Worm (Caenorhabditis elegans): Measurements from ENCODE around the gene pms-2.
A peak's percentile ranks its signal among the peaks of the same experiment; 100 is the strongest.

pms-2 gene

DNA sequence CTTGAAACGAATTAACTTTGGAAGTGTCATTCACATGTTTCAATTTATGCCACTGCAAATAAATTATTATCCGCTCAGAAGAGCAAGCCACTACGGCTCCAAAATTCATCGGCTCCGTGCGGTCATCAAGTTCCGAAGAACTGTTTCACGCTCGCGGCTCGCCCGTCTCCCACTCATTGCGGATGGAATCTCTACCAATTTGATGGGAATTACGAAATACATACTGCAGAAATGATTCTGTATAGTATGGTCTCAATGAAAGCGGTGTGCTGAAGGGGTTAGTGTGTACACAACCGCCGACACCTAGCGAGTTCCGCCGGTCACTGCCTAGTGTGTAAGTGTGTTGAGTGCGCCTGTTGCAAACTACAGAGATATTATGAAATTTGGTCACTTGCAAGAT lies 14.7 kb upstream of the pms-2 start (continued):
- TF ChIP-seq nhr-120 (GFP tag; IDR thresholded peaks at IDR 0.05) = 0 out of 2 replicates have a peak, but pooled peaks have one; percentile 62
- no peak for TF ChIP-seq ceh-91 (GFP tag; IDR thresholded peaks at IDR 0.05)
- TF ChIP-seq ztf-18 (tag; optimal IDR thresholded peaks at IDR 0.05) = peak; percentile 17
- peak; percentile 43; the same call in 1 of the 2 replicates for TF ChIP-seq hmg-20 (GFP tag; IDR thresholded peaks at IDR 0.05)
- no peak for TF ChIP-seq bed-1 (GFP tag; IDR thresholded peaks at IDR 0.05)
- TF ChIP-seq Y53F4B.3 (GFP tag; IDR thresholded peaks at IDR 0.05) = no peak
- TF ChIP-seq aptf-3 (GFP tag; IDR thresholded peaks at IDR 0.05) = no peak
- TF ChIP-seq ztf-3 (GFP tag; optimal IDR thresholded peaks at IDR 0.05) = no peak
- no peak for TF ChIP-seq rpc-1 (optimal IDR thresholded peaks at IDR 0.05)
- peak; percentile 11 for TF ChIP-seq rpc-1 (tag; optimal IDR thresholded peaks at IDR 0.05)
- TF ChIP-seq let-607 (tag; optimal IDR thresholded peaks at IDR 0.05) = no peak
- TF ChIP-seq nfya-2 (GFP tag; IDR thresholded peaks at IDR 0.05) = no peak
- TF ChIP-seq ceh-40 (GFP tag; IDR thresholded peaks at IDR 0.05) = no peak
- TF ChIP-seq D2030.7 (GFP tag; IDR thresholded peaks at IDR 0.05) = peak; percentile 77
- TF ChIP-seq attf-6 (GFP tag; IDR thresholded peaks at IDR 0.05) = peak; percentile 84
- TF ChIP-seq mel-28 (tag; optimal IDR thresholded peaks at IDR 0.05; ENCODE audit: borderline replicate concordance) = no peak
- no peak for TF ChIP-seq F57C9.4 (tag; optimal IDR thresholded peaks at IDR 0.05)
- TF ChIP-seq lin-26 (GFP tag; IDR thresholded peaks at IDR 0.05) = peak; percentile 99
- TF ChIP-seq lag-1 (GFP tag; IDR thresholded peaks at IDR 0.05) = no peak

DNA sequence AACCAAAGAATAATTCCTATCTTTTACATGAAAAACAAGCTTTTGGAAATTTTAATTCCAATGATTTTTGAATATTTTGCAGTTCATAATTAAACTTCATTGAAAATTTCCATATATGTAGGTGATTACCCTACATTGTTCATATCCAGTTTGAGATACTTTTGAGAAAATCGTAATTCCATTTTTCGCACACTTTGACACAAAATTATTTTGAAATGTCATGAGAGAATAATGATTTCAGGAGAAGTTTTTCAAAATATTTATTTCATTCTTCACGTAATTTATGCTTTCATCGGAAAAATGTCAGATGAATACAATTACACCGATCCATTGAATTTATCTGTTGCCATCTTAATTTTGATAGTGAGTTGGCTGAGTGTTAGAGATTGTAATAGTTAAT lies 12.8 kb upstream of the pms-2 start, which contains the start of gene srx-88:
TSS of gene srx-88 (plus strand) at position 301 of the 400 bp plus-strand sequence.
- TF ChIP-seq aptf-2 (GFP tag; conservative IDR thresholded peaks at IDR 0.05) = no peak
- no peak for TF ChIP-seq ztf-25 (GFP tag; IDR thresholded peaks at IDR 0.05)
- no peak for TF ChIP-seq bed-2 (GFP tag; IDR thresholded peaks at IDR 0.05)
- TF ChIP-seq ekl-4 (GFP tag; IDR thresholded peaks at IDR 0.05) = no peak
- TF ChIP-seq D2030.7 (GFP tag; IDR thresholded peaks at IDR 0.05) = no peak
- no peak for TF ChIP-seq cebp-2 (GFP tag; IDR thresholded peaks at IDR 0.05)
- no peak for TF ChIP-seq nfya-2 (GFP tag; IDR thresholded peaks at IDR 0.05)
- no peak for TF ChIP-seq cebp-1 (GFP tag; IDR thresholded peaks at IDR 0.05)
- no peak for TF ChIP-seq cebp-1 (tag; optimal IDR thresholded peaks at IDR 0.05)
- TF ChIP-seq ccch-3 (GFP tag; optimal IDR thresholded peaks at IDR 0.05) = no peak

DNA sequence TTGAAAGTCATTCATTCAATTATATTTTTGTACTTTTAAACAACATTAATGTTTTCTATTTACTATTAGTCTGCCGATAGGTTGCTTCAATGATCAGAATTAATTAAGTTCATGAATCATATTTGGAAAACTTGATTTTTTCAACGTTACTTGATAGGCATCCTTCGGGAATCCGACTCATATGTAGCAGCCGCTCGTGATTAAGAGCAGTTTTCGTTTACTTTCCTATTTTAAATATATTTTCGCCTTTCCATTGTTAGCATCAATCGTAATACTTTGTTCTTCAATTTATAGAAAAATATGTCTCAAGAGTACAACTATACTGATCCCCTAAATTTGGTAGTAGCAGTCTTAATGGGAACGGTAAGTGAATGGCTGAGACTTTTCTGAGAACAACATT lies 10.4 kb upstream of the pms-2 start, which contains the start of gene srx-90:
TSS of gene srx-90 (plus strand) at position 301 of the 400 bp plus-strand sequence.
- no peak for TF ChIP-seq dox-1 (GFP tag; IDR thresholded peaks at IDR 0.05)
- TF ChIP-seq zim-3 (tag; optimal IDR thresholded peaks at IDR 0.05) = no peak
- TF ChIP-seq sea-2 (GFP tag; IDR thresholded peaks at IDR 0.05) = no peak
- TF ChIP-seq attf-6 (GFP tag; IDR thresholded peaks at IDR 0.05) = no peak
- no peak for TF ChIP-seq ztf-22 (GFP tag; optimal IDR thresholded peaks at IDR 0.05)
- no peak for TF ChIP-seq T26A5.8 (tag; optimal IDR thresholded peaks at IDR 0.05)
- no peak for TF ChIP-seq ceh-58 (GFP tag; IDR thresholded peaks at IDR 0.05)

DNA sequence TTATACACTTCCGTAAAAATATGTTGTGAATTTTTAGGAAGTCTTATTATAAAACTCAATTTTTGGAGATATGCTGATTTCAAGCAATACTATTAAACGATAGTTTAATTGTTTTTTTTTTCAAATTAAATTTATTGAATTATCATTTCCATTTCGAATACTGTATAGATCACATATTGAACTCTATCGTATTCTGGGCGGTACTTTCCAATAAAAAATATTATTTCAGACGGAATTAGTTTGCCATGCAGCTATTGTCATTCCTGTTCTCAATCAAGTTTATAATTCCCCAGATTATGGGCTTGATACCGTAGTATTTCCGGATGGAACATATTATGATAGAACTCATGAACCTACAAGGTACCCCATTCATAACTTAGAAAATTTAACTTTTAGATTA lies 4.2 kb upstream of the pms-2 start:
- TF ChIP-seq tbx-9 (tag; optimal IDR thresholded peaks at IDR 0.05; ENCODE audit: borderline replicate concordance) (no peak), nhr-80 (tag; optimal IDR thresholded peaks at IDR 0.05) (peak; percentile 19), B0261.1 (tag; optimal IDR thresholded peaks at IDR 0.05) (no peak), B0035.1 (tag; optimal IDR thresholded peaks at IDR 0.05) (no peak), nhr-27 (tag; optimal IDR thresholded peaks at IDR 0.05) (no peak), hlh-26 (GFP tag; conservative IDR thresholded peaks at IDR 0.05) (no peak), unc-62 (GFP tag; optimal IDR thresholded peaks at IDR 0.05) (no peak)
